Worm (Caenorhabditis elegans) whole organism, early embryonic: ENCODE data around the gene ben-1.

Source experiments
- B0310.2 ChIP-seq: sonication (generic microtip); optimal IDR thresholded peaks from 2 replicates; lab custom pipeline; 2016; ENCODE audit warnings: mild to moderate bottlenecking, missing genetic modification characterization, missing compliant biosample characterization
- aly-1 ChIP-seq: sonication (generic microtip); optimal IDR thresholded peaks from 2 replicates; lab custom pipeline; 2016; ENCODE audit warnings: missing genetic modification characterization, missing compliant biosample characterization
- ama-1 ChIP-seq: fragments of 150-350 bp; optimal IDR thresholded peaks from 2 replicates; lab custom pipeline; 2014
- ceh-13 ChIP-seq: fragments of 200-800 bp; sonication (Bioruptor generic); optimal IDR thresholded peaks from 2 replicates; lab custom pipeline; 2018; ENCODE audit warnings: mild to moderate bottlenecking, missing genetic modification characterization, missing compliant biosample characterization
- ceh-36 ChIP-seq: sonication (generic microtip); optimal IDR thresholded peaks from 2 replicates; lab custom pipeline; 2016; ENCODE audit warnings: missing genetic modification characterization, inconsistent platforms, missing compliant biosample characterization
- flt-1 ChIP-seq: fragments of 200-800 bp; sonication (Bioruptor generic); IDR thresholded peaks from 2 replicates; pipeline ENCODE4 v1.3.6; 2022; ENCODE audit warnings: missing genetic modification characterization, missing compliant biosample characterization
- hmg-4 ChIP-seq: fragments of 200-800 bp; sonication (Bioruptor generic); optimal IDR thresholded peaks from 2 replicates; lab custom pipeline; 2018; ENCODE audit warnings: mild to moderate bottlenecking, missing genetic modification characterization, missing compliant biosample characterization
- pes-1 ChIP-seq: fragments of 200-800 bp; sonication (Bioruptor generic); IDR thresholded peaks from 2 replicates; pipeline ENCODE4 v1.3.6; 2022; ENCODE audit warnings: missing genetic modification reagents, missing genetic modification characterization, missing compliant biosample characterization
- sea-1 ChIP-seq: fragments of 200-800 bp; sonication (Bioruptor generic); conservative IDR thresholded peaks from 2 replicates; pipeline ENCODE4 v1.3.6; 2022; ENCODE audit warnings: missing genetic modification characterization, missing compliant biosample characterization
- tbx-11 ChIP-seq: fragments of 200-800 bp; sonication (Bioruptor generic); IDR thresholded peaks from 2 replicates; pipeline ENCODE4 v1.3.6; 2022; ENCODE audit warnings: missing genetic modification characterization, missing compliant biosample characterization
- tbx-37 ChIP-seq: fragments of 200-800 bp; sonication (Bioruptor generic); conservative IDR thresholded peaks from 2 replicates; pipeline ENCODE4 v1.3.6; 2022; ENCODE audit warnings: missing genetic modification reagents, missing genetic modification characterization, missing compliant biosample characterization

- TF ChIP-seq tbx-11 (GFP tag; lab: Robert Waterston, UW): no peak
- no peak for TF ChIP-seq tbx-37 (GFP tag; lab: Robert Waterston, UW)
- TF ChIP-seq aly-1 (tag; lab: Kevin White, UChicago): no peak
- TF ChIP-seq hmg-4 (GFP tag; lab: Kevin White, UChicago): no peak
- TF ChIP-seq ceh-36: no peak
- no peak for TF ChIP-seq ama-1 (lab: Kevin White, UChicago)
- TF ChIP-seq pes-1: no peak
- TF ChIP-seq ceh-13: no peak
- TF ChIP-seq B0310.2 (tag; lab: Kevin White, UChicago): no peak
- no peak for TF ChIP-seq sea-1
- TF ChIP-seq flt-1 (GFP tag; lab: Robert Waterston, UW): no peak
These were observed 346 bp downstream of the ben-1 start for ce11 chrIII:3541093-3541492.
